Worm (Caenorhabditis elegans) whole organism, young adult: ENCODE results near the gene abhd-12.

Source experiments
- B0019.2 ChIP-seq: fragments of 200-800 bp; sonication (Bioruptor generic); conservative IDR thresholded peaks from 2 replicates; pipeline ENCODE4 v1.3.6; 2022; ENCODE audit warnings: missing genetic modification reagents, missing genetic modification characterization, missing compliant biosample characterization
- B0261.1 ChIP-seq: sonication (generic microtip); optimal IDR thresholded peaks from 2 replicates; lab custom pipeline; 2016; ENCODE audit warnings: mild to moderate bottlenecking, missing genetic modification characterization, moderate library complexity, missing compliant biosample characterization
- Y56A3A.18 ChIP-seq: fragments of 200-800 bp; sonication (Bioruptor generic); IDR thresholded peaks from 2 replicates; pipeline ENCODE4 v1.3.6; 2022; ENCODE audit warnings: missing genetic modification reagents, missing genetic modification characterization, missing compliant biosample characterization
- akir-1 ChIP-seq: fragments of 200-800 bp; sonication (Bioruptor generic); optimal IDR thresholded peaks from 2 replicates; lab custom pipeline; 2018; ENCODE audit warnings: mild to moderate bottlenecking, missing genetic modification characterization, moderate library complexity, missing compliant biosample characterization
- attf-6 ChIP-seq: fragments of 200-800 bp; sonication (Bioruptor generic); IDR thresholded peaks from 2 replicates; pipeline ENCODE4 v1.3.6; 2022; ENCODE audit warnings: missing genetic modification reagents, missing genetic modification characterization, missing compliant biosample characterization
- bed-1 ChIP-seq: fragments of 200-800 bp; sonication (Bioruptor generic); IDR thresholded peaks from 2 replicates; pipeline ENCODE4 v1.3.6; 2022; ENCODE audit warnings: missing genetic modification reagents, missing genetic modification characterization, missing compliant biosample characterization
- cebp-1 ChIP-seq, 2 experiments: fragments of 200-800 bp in 1 of 2; sonication (Bioruptor generic) in 1 of 2; sonication (generic microtip) in 1 of 2; IDR thresholded peaks in 1 of 2; optimal IDR thresholded peaks in 1 of 2; 2 replicates each; pipeline versions ENCODE4 v1.3.6 to Lab custom; 2017 to 2022; ENCODE audit warnings: missing compliant biosample characterization in 2 of 2, missing genetic modification characterization in 2 of 2, mild to moderate bottlenecking in 1 of 2, missing genetic modification reagents in 1 of 2, moderate library complexity in 1 of 2
- ceh-27 ChIP-seq: fragments of 200-800 bp; sonication (Bioruptor generic); optimal IDR thresholded peaks from 2 replicates; lab custom pipeline; 2018; ENCODE audit warnings: mild to moderate bottlenecking, missing genetic modification characterization, moderate library complexity, missing compliant biosample characterization
- ceh-79 ChIP-seq: sonication (generic microtip); optimal IDR thresholded peaks from 2 replicates; lab custom pipeline; 2017; ENCODE audit warnings: mild to moderate bottlenecking, missing genetic modification characterization, missing compliant biosample characterization
- chd-7 ChIP-seq: sonication (generic microtip); optimal IDR thresholded peaks from 2 replicates; lab custom pipeline; 2016; ENCODE audit warnings: mild to moderate bottlenecking, missing genetic modification characterization, moderate library complexity, missing compliant biosample characterization
- dox-1 ChIP-seq: fragments of 200-800 bp; sonication (Bioruptor generic); IDR thresholded peaks from 2 replicates; pipeline ENCODE4 v1.3.6; 2022; ENCODE audit warnings: missing genetic modification reagents, missing genetic modification characterization, missing compliant biosample characterization
- dpff-1 ChIP-seq: sonication (generic microtip); optimal IDR thresholded peaks from 2 replicates; lab custom pipeline; 2017; ENCODE audit warnings: mild to moderate bottlenecking, missing genetic modification characterization, missing compliant biosample characterization
- him-1 ChIP-seq: sonication (generic microtip); optimal IDR thresholded peaks from 2 replicates; lab custom pipeline; 2016; ENCODE audit warnings: missing genotype, missing genetic modification reagents, missing genetic modification characterization, missing compliant biosample characterization
- hlh-12 ChIP-seq: sonication (generic microtip); optimal IDR thresholded peaks from 2 replicates; lab custom pipeline; 2016; ENCODE audit warnings: missing genetic modification characterization, missing compliant biosample characterization
- hmg-1.2 ChIP-seq: fragments of 200-800 bp; sonication (Bioruptor generic); IDR thresholded peaks from 2 replicates; pipeline ENCODE4 v1.3.6; 2022; ENCODE audit warnings: missing genetic modification reagents, missing genetic modification characterization, missing compliant biosample characterization
- hrde-1 ChIP-seq: sonication (generic microtip); optimal IDR thresholded peaks from 2 replicates; lab custom pipeline; 2016; ENCODE audit warnings: missing genetic modification characterization, mild to moderate bottlenecking, missing compliant biosample characterization, moderate library complexity, missing genotype, missing genetic modification reagents, borderline replicate concordance
- let-607 ChIP-seq, 2 experiments: fragments of 200-800 bp in 1 of 2; sonication (Bioruptor generic) in 1 of 2; sonication (generic microtip) in 1 of 2; optimal IDR thresholded peaks; 2 replicates each; lab custom pipeline; 2016 to 2018; ENCODE audit warnings: mild to moderate bottlenecking in 2 of 2, missing compliant biosample characterization in 2 of 2, missing genetic modification characterization in 2 of 2, moderate library complexity in 2 of 2, missing genotype in 1 of 2
- lir-1 ChIP-seq: fragments of 200-800 bp; sonication (Bioruptor generic); conservative IDR thresholded peaks from 2 replicates; pipeline ENCODE4 v1.3.6; 2022; ENCODE audit warnings: missing genetic modification reagents, missing genetic modification characterization, missing compliant biosample characterization
- mel-28 ChIP-seq: sonication (generic microtip); optimal IDR thresholded peaks from 2 replicates; lab custom pipeline; 2016; ENCODE audit warnings: borderline replicate concordance, mild to moderate bottlenecking, missing genetic modification characterization, missing compliant biosample characterization
- mes-4 ChIP-seq: sonication (generic microtip); optimal IDR thresholded peaks from 2 replicates; lab custom pipeline; 2016; ENCODE audit warnings: missing genotype, missing genetic modification characterization, missing compliant biosample characterization
- nhr-179 ChIP-seq: sonication (generic microtip); optimal IDR thresholded peaks from 2 replicates; lab custom pipeline; 2016; ENCODE audit warnings: mild to moderate bottlenecking, missing genetic modification characterization, missing compliant biosample characterization
- nhr-27 ChIP-seq: fragments of 200-800 bp; sonication (Bioruptor generic); optimal IDR thresholded peaks from 2 replicates; lab custom pipeline; 2018; ENCODE audit warnings: mild to moderate bottlenecking, missing genetic modification characterization, moderate library complexity, missing compliant biosample characterization
- nhr-80 ChIP-seq: sonication (generic microtip); optimal IDR thresholded peaks from 2 replicates; lab custom pipeline; 2016; ENCODE audit warnings: missing genetic modification characterization, missing compliant biosample characterization
- sdz-38 ChIP-seq: sonication (generic microtip); optimal IDR thresholded peaks from 2 replicates; lab custom pipeline; 2016; ENCODE audit warnings: missing genotype, missing genetic modification characterization, missing compliant biosample characterization
- tlf-1 ChIP-seq: fragments of 200-800 bp; sonication (Bioruptor generic); optimal IDR thresholded peaks from 2 replicates; lab custom pipeline; 2018; ENCODE audit warnings: mild to moderate bottlenecking, missing genetic modification characterization, missing compliant biosample characterization
- unc-62 ChIP-seq: fragments of 150-350 bp; optimal IDR thresholded peaks from 2 replicates; lab custom pipeline; 2014; ENCODE audit warnings: missing biosample characterization, missing genetic modification reagents, missing genetic modification characterization
- zfh-2 ChIP-seq: fragments of 200-800 bp; sonication (Bioruptor generic); conservative IDR thresholded peaks from 2 replicates; pipeline ENCODE4 v1.3.6; 2022; ENCODE audit warnings: missing genetic modification reagents, missing genetic modification characterization, missing compliant biosample characterization
- zim-3 ChIP-seq: sonication (generic microtip); optimal IDR thresholded peaks from 2 replicates; lab custom pipeline; 2017; ENCODE audit warnings: mild to moderate bottlenecking, missing genetic modification characterization, moderate library complexity, missing compliant biosample characterization
- ztf-26 ChIP-seq: sonication (generic microtip); optimal IDR thresholded peaks from 2 replicates; lab custom pipeline; 2017; ENCODE audit warnings: missing genetic modification characterization, missing compliant biosample characterization
- ztf-28 ChIP-seq: fragments of 200-800 bp; sonication (Bioruptor generic); IDR thresholded peaks from 2 replicates; pipeline ENCODE4 v1.3.6; 2022; ENCODE audit warnings: missing genetic modification reagents, missing genetic modification characterization, missing compliant biosample characterization
- ztf-6 ChIP-seq: fragments of 200-800 bp; sonication (Bioruptor generic); IDR thresholded peaks from 2 replicates; pipeline ENCODE4 v1.3.6; 2022; ENCODE audit warnings: missing genetic modification reagents, missing genetic modification characterization, missing compliant biosample characterization

The abhd-12 gene

ce11 chrV:7943568-7943967, 40.1 kb upstream of the abhd-12 start, which contains the start of gene Y97E10B.1:
TSS of gene Y97E10B.1 (plus strand) at chrV:7943868.
- no peak for TF ChIP-seq nhr-179 (tag; lab: Kevin White, UChicago)
- no peak for TF ChIP-seq let-607 (tag; optimal IDR thresholded peaks at IDR 0.05; lab: Kevin White, UChicago)
- no peak for TF ChIP-seq him-1
- TF ChIP-seq zim-3 (tag; lab: Kevin White, UChicago), result no peak
- TF ChIP-seq tlf-1 (GFP tag; lab: Kevin White, UChicago), result no peak
- no peak for TF ChIP-seq B0261.1 (tag; lab: Kevin White, UChicago)

- TF ChIP-seq ceh-79 (tag; lab: Kevin White, UChicago), result no peak
- no peak for TF ChIP-seq ztf-28 (GFP tag; lab: Robert Waterston, UW)
- TF ChIP-seq chd-7 (tag; lab: Kevin White, UChicago), result no peak
- no peak for TF ChIP-seq zfh-2 (GFP tag; lab: Robert Waterston, UW)
- no peak for TF ChIP-seq akir-1 (GFP tag; lab: Kevin White, UChicago)
- no peak for TF ChIP-seq nhr-80 (tag; lab: Kevin White, UChicago)
- TF ChIP-seq bed-1 (GFP tag; lab: Robert Waterston, UW), result no peak
- TF ChIP-seq B0261.1 (tag; lab: Kevin White, UChicago), result no peak
- no peak for TF ChIP-seq hmg-1.2 (GFP tag; lab: Robert Waterston, UW)
- no peak for TF ChIP-seq mes-4 (tag; lab: Kevin White, UChicago)
- no peak for TF ChIP-seq mel-28 (tag; lab: Kevin White, UChicago)
- TF ChIP-seq ztf-6 (GFP tag; lab: Robert Waterston, UW), result no peak
- TF ChIP-seq hrde-1, result no peak
- TF ChIP-seq unc-62 (GFP tag; lab: Kevin White, UChicago), result no peak
- TF ChIP-seq lir-1, result no peak
- TF ChIP-seq B0019.2, result no peak
- no peak for TF ChIP-seq hlh-12 (tag; lab: Kevin White, UChicago)
Observed at ce11 chrV:7946229-7946628, 37.5 kb upstream of the abhd-12 start.

- TF ChIP-seq ztf-26 (tag; lab: Kevin White, UChicago), result no peak
Observed at ce11 chrV:7952855-7953254, 30.8 kb upstream of the abhd-12 start, which contains the start of gene clec-216. TSS of gene clec-216 (minus strand) at chrV:7952955.

ce11 chrV:7954552-7954951, 29.1 kb upstream of the abhd-12 start, which contains the start of gene F26D11.13:
TSS of gene F26D11.13 (minus strand) at chrV:7954652.
- TF ChIP-seq Y56A3A.18 (GFP tag; lab: Robert Waterston, UW), result no peak
- no peak for TF ChIP-seq dpff-1
- no peak for TF ChIP-seq nhr-27 (tag; lab: Kevin White, UChicago)
- TF ChIP-seq attf-6 (GFP tag; lab: Robert Waterston, UW), result no peak
- no peak for TF ChIP-seq him-1
- no peak for TF ChIP-seq dox-1 (GFP tag; lab: Robert Waterston, UW)
- TF ChIP-seq ceh-79 (tag; lab: Kevin White, UChicago), result no peak

ce11 chrV:7955168-7955567, 28.5 kb upstream of the abhd-12 start, which contains the start of gene F26D11.12:
TSS of gene F26D11.12 (minus strand) at chrV:7955312.
- TF ChIP-seq ceh-27, result no peak
- no peak for TF ChIP-seq sdz-38
- peak; percentile 43 for TF ChIP-seq nhr-80 (tag; lab: Kevin White, UChicago)
- TF ChIP-seq cebp-1 (GFP tag; IDR thresholded peaks at IDR 0.05; lab: Robert Waterston, UW), result peak; percentile 94
- peak; percentile 98 for TF ChIP-seq cebp-1 (tag; optimal IDR thresholded peaks at IDR 0.05; lab: Kevin White, UChicago)
